Worm (Caenorhabditis elegans): ENCODE results near the gene F15E6.9.

F15E6.9 gene

DNA sequence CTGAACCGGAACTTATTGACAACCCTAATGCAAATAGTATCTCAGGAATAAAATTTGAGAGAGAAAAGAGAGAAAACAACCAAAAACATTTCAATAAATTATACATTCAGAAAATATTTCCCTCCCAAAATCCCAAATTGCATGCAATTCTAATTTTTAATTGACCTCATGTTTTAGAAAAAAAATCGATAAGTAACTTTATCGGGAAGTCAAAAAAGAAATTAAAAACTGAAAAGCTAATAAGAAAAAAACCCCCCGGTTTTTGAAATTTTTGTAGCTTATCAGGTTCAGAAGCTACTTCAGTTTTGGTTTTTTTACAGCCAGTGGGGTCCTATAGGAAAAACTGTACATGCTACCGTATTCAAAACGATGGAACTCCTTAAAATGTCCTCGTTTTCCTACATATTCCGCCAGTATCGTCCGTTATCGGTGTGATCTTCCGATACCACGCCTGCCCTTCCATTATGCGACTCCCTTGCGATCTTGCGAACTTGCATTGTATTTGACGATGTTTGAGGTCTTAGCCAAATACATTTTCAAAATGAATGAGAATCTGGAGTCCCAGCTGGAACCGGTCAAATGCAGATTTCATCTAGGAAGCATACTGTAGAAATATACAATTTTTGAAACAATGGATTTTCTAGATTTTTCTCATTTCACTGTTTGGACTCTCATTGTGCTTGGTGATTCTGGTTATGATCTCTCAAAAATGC lies 37.4 kb upstream of the F15E6.9 start, which contains the start of the genes W03B1.3 and oac-51:
Gene W03B1.3 (minus strand): TSS at position 101 of the 713 bp plus-strand sequence.
Gene oac-51 (plus strand): TSS at position 663 of the 713 bp plus-strand sequence.
- TF ChIP-seq unc-130 (tag; optimal IDR thresholded peaks at IDR 0.05) (no peak), nhr-85 (tag) (peak; percentile 40)

DNA sequence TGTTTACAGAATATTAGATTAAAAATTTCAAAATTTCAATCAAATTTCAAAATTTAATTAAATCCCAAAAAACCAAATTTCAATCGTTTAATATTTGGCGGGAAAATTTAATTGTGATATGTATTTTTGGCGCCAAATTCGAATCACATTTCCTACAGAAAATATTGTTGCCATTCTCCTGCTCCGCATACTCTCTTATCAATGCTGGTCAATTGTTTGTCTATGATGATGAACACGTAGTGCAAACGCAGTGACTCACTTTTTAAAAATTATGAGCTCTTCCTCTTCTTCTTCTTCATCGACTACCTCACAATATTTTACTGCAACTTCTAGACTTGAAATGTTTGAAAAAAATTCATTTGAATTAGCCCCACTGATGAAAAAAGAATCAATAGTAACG lies 27.6 kb upstream of the F15E6.9 start, which contains the start of gene trpl-2:
Gene trpl-2 (plus strand): TSS at position 210 of the 400 bp plus-strand sequence.
- no peak for TF ChIP-seq grh-1 (GFP tag; IDR thresholded peaks at IDR 0.05)
- peak in 1 of 3 experiments; percentile 18 for TF ChIP-seq dpl-1 (GFP tag; optimal IDR thresholded peaks at IDR 0.05)
- no peak for TF ChIP-seq dsc-1 (tag; optimal IDR thresholded peaks at IDR 0.05)
- no peak for TF ChIP-seq mdl-1 (tag; optimal IDR thresholded peaks at IDR 0.05)
- TF ChIP-seq lin-35 (GFP tag; optimal IDR thresholded peaks at IDR 0.05), result peak in 1 of 2 experiments; percentile 31

DNA sequence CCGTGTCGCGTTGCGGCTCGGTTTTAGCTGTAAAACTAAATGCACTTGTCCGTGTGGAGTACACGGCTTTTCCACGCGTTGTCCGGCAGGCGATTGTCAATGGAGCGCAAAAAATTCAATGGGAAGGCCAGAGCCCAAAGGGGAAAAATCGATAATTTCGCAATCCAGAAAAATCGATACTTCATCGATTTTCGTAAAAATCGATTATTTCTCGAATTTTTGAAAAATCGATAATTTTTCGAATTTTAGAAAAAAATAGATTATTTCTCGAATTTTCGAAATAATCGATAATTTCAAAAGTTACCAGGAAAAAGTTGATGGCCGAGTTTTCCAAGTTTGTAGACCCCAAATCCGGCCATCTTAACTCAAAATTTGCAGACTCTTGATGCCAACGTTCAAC lies 20.6 kb upstream of the F15E6.9 start:
- TF ChIP-seq ztf-11 (tag; optimal IDR thresholded peaks at IDR 0.05) (no peak), swsn-7 (tag; optimal IDR thresholded peaks at IDR 0.05) (no peak), ceh-63 (GFP tag; optimal IDR thresholded peaks at IDR 0.05) (no peak), hlh-4 (tag; optimal IDR thresholded peaks at IDR 0.05) (no peak), elt-3 (tag; optimal IDR thresholded peaks at IDR 0.05) (no peak), nhr-71 (tag; optimal IDR thresholded peaks at IDR 0.05) (no peak), unc-86 (tag; optimal IDR thresholded peaks at IDR 0.05) (no peak), rnt-1 (tag; optimal IDR thresholded peaks at IDR 0.05) (no peak), pax-3 (tag; optimal IDR thresholded peaks at IDR 0.05) (no peak)

DNA sequence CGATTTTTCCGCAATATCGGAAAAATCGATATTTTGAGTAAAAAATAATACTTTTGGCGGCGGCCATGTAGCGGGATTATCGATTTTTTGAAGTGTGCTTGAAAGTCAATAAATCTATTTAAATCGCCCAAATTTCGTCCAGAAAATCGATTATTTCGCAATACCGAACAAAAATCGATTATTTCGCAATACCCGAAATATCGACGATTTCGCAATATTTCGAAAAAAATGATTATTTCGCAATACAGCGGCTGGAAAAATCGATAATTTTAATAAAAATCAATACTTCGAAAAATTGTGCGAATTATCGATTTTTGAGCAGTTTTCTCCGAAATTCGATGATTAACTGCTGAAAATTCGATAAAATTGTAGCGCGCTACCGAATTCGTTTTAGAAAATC lies 19.2 kb upstream of the F15E6.9 start:
- no peak for TF ChIP-seq egl-27 (tag; optimal IDR thresholded peaks at IDR 0.05)
- TF ChIP-seq zip-4 (GFP tag; optimal IDR thresholded peaks at IDR 0.05), result peak; percentile 65

DNA sequence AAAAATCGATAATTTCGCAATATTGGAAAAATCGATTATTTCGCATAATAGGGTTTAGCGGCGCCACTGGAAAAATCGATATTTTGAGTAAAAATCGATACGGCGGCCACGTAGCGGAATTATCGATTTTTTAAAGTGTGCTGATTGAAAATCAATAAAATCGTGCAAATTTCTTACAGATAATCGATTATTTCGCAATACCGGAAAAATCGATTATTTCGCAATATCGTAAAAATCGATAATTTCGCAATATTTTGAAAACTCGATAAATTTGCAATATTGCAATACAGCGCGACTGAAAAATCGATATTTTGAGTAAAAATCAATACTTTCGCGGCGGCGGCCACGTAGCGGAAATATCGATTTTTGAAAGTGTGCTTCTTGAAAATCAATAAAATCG lies 18.8 kb upstream of the F15E6.9 start:
- no peak for TF ChIP-seq unc-130 (tag; optimal IDR thresholded peaks at IDR 0.05)
- peak; percentile 18 for TF ChIP-seq zip-4 (GFP tag; optimal IDR thresholded peaks at IDR 0.05)

DNA sequence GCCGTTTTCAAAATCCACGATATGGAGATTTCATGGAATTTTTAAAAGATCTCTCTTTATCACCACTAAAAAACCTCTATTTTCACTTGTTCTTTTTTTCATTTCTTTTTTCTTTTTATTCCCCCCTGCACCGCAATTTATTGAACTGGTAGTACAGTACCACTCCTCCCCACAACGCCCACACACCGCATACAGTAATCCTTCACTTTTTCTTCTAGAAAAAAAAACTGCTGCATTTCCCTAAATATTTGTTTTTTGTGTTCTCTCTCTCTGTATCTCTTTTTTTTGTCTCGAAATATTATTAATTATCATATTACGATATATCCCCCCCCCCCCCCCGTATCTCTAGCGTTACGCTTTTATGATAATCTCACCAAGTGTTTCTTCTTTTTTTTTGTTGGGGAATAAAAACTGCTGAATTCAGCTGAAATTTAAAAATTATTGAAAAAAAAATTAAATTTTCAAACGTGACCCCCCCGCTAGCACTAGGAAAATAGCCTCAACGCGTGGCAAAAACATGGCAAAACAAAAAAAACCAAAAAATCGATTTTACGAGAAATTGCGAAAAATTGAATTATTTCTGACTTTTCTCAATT lies 18.0 kb upstream of the F15E6.9 start, which contains the start of gene Y24D9B.1:
Gene Y24D9B.1 (plus strand): TSS at position 546 of the 596 bp plus-strand sequence.
- no peak for TF ChIP-seq fkh-4 (tag; optimal IDR thresholded peaks at IDR 0.05; ENCODE audit: borderline replicate concordance)
- no peak for TF ChIP-seq xbp-1 (tag; optimal IDR thresholded peaks at IDR 0.05)
- no peak for TF ChIP-seq fos-1 (tag; optimal IDR thresholded peaks at IDR 0.05)
- TF ChIP-seq hlh-4 (tag; optimal IDR thresholded peaks at IDR 0.05), result no peak
- no peak for TF ChIP-seq lsy-2 (tag; optimal IDR thresholded peaks at IDR 0.05)
- TF ChIP-seq sup-37 (GFP tag; optimal IDR thresholded peaks at IDR 0.05), result no peak
- no peak for TF ChIP-seq dsc-1 (tag; optimal IDR thresholded peaks at IDR 0.05)
- no peak for TF ChIP-seq grh-1 (GFP tag; IDR thresholded peaks at IDR 0.05)
- no peak for TF ChIP-seq ceh-90 (tag; optimal IDR thresholded peaks at IDR 0.05)
- TF ChIP-seq zag-1 (tag; optimal IDR thresholded peaks at IDR 0.05), result no peak
- no peak for TF ChIP-seq lin-39 (tag; optimal IDR thresholded peaks at IDR 0.05)
